Worm (Caenorhabditis elegans) whole organism, L1 larva: ENCODE measurements around the gene C02H6.1.

ENCODE experiments used
- aly-2 ChIP-seq: fragments of 150-350 bp; optimal IDR thresholded peaks from 2 replicates; lab custom pipeline; 2014; ENCODE audit warnings: missing biosample characterization, missing genetic modification characterization
- ama-1 ChIP-seq: fragments of 150-350 bp; optimal IDR thresholded peaks from 2 replicates; lab custom pipeline; 2014
- egl-27 ChIP-seq, 2 experiments: fragments of 150-350 bp in 1 of 2; sonication (generic microtip); optimal IDR thresholded peaks; 3 replicates each; lab custom pipeline; 2017 to 2018; ENCODE audit warnings: missing biosample characterization in 2 of 2, missing genetic modification characterization in 2 of 2, missing genetic modification reagents in 2 of 2
- elt-3 ChIP-seq, 6 experiments: fragments of 150-350 bp in 1 of 6; sonication (generic microtip); optimal IDR thresholded peaks; 2 replicates each; lab custom pipeline; 2017 to 2018; ENCODE audit warnings: missing biosample characterization in 6 of 6, missing genetic modification characterization in 6 of 6, inconsistent platforms in 1 of 6
- lin-14 ChIP-seq: fragments of 200-800 bp; sonication (Bioruptor generic); optimal IDR thresholded peaks from 2 replicates; lab custom pipeline; 2018; ENCODE audit warnings: mild to moderate bottlenecking, missing genetic modification characterization, moderate library complexity, missing compliant biosample characterization
- nhr-47 ChIP-seq: sonication (generic microtip); optimal IDR thresholded peaks from 2 replicates; lab custom pipeline; 2016; ENCODE audit warnings: mild to moderate bottlenecking, missing genetic modification characterization, moderate library complexity, missing compliant biosample characterization
- nhr-77 ChIP-seq: fragments of 150-350 bp; optimal IDR thresholded peaks from 2 replicates; lab custom pipeline; 2014; ENCODE audit warnings: missing biosample characterization, missing genetic modification characterization
- nhr-85 ChIP-seq: sonication (generic microtip); peaks from one replicate; lab custom pipeline; 2016; ENCODE audit warnings: missing genetic modification characterization, inconsistent platforms, missing compliant biosample characterization
- pax-3 ChIP-seq: fragments of 200-800 bp; sonication (Bioruptor generic); optimal IDR thresholded peaks from 2 replicates; lab custom pipeline; 2018; ENCODE audit warnings: mild to moderate bottlenecking, missing genetic modification characterization, moderate library complexity, missing compliant biosample characterization
- sox-4 ChIP-seq: sonication (generic microtip); optimal IDR thresholded peaks from 2 replicates; lab custom pipeline; 2016; ENCODE audit warnings: missing genetic modification characterization, missing compliant biosample characterization
- unc-86 ChIP-seq: sonication (generic microtip); optimal IDR thresholded peaks from 2 replicates; lab custom pipeline; 2016; ENCODE audit warnings: missing genetic modification characterization, missing compliant biosample characterization
- ztf-11 ChIP-seq, 2 experiments: sonication (generic microtip); optimal IDR thresholded peaks; 2 replicates each; lab custom pipeline; 2016 to 2017; ENCODE audit warnings: missing genetic modification characterization in 2 of 2, missing biosample characterization in 1 of 2, missing compliant biosample characterization in 1 of 2

DNA sequence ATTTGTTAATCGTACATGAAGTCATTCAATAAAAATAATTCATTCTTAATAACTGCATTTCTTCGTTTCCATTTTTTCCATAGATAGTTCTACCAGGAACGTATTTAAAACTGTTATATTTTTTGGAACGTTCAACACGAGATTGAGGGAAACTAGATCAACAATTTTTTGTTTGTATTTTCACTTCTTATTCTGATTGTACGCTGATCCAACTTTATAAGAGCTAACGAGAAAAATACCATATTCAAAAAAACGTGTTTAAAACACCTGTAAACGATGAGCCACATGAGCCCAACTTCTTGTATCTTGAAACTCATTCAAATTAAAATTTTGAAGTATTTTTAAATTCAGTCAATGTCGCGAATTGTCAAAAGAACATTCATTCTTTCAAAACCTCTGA lies 26.9 kb upstream of the C02H6.1 start:
- TF ChIP-seq lin-14 (GFP tag; lab: Kevin White, UChicago) (no peak), aly-2 (tag; lab: Kevin White, UChicago) (no peak), pax-3 (no peak), sox-4 (tag; lab: Kevin White, UChicago) (no peak), nhr-85 (tag; lab: Kevin White, UChicago) (no peak), nhr-47 (tag; lab: Kevin White, UChicago) (no peak), egl-27 (tag; optimal IDR thresholded peaks at IDR 0.05; lab: Kevin White, UChicago) (no peak), ama-1 (lab: Kevin White, UChicago) (no peak), nhr-77 (no peak), ztf-11 (tag; optimal IDR thresholded peaks at IDR 0.05; lab: Kevin White, UChicago) (no peak), elt-3 (tag; optimal IDR thresholded peaks at IDR 0.05; lab: Kevin White, UChicago) (no peak), unc-86 (tag; lab: Kevin White, UChicago) (no peak)
